Worm (Caenorhabditis elegans) whole organism, L1 larva: Measurements from ENCODE around the gene Y97E10AR.8.

Experiments used
- Y116A8C.19 ChIP-seq: sonication (generic microtip); optimal IDR thresholded peaks from 2 replicates; lab custom pipeline; 2016; ENCODE audit warnings: missing compliant biosample characterization, missing genetic modification characterization, borderline replicate concordance
- ama-1 ChIP-seq: fragments of 150-350 bp; optimal IDR thresholded peaks from 2 replicates; lab custom pipeline; 2014
- ceh-82 ChIP-seq, 3 experiments: fragments of 150-350 bp in 1 of 3; sonication (generic microtip) in 2 of 3; optimal IDR thresholded peaks; 2 replicates each; lab custom pipeline; 2014 to 2017; ENCODE audit warnings: missing biosample characterization in 3 of 3, missing genetic modification characterization in 3 of 3
- dpl-1 ChIP-seq, 3 experiments: fragments of 150-350 bp in 2 of 3; sonication (generic microtip) in 1 of 3; optimal IDR thresholded peaks; 2 replicates each; lab custom pipeline; 2014 to 2017; ENCODE audit warnings: missing biosample characterization in 3 of 3, missing genetic modification characterization in 3 of 3, missing genetic modification reagents in 3 of 3
- efl-3 ChIP-seq: fragments of 200-800 bp; sonication (Bioruptor generic); optimal IDR thresholded peaks from 2 replicates; lab custom pipeline; 2018; ENCODE audit warnings: mild to moderate bottlenecking, missing genetic modification characterization, missing compliant biosample characterization
- egl-27 ChIP-seq, 2 experiments: fragments of 150-350 bp in 1 of 2; sonication (generic microtip); optimal IDR thresholded peaks; 3 replicates each; lab custom pipeline; 2017 to 2018; ENCODE audit warnings: missing biosample characterization in 2 of 2, missing genetic modification characterization in 2 of 2, missing genetic modification reagents in 2 of 2
- elt-2 ChIP-seq: sonication (generic microtip); optimal IDR thresholded peaks from 2 replicates; lab custom pipeline; 2016; ENCODE audit warnings: missing genetic modification characterization, mild to moderate bottlenecking, inconsistent platforms, missing compliant biosample characterization, missing genetic modification reagents
- fos-1 ChIP-seq: fragments of 150-350 bp; optimal IDR thresholded peaks from 2 replicates; lab custom pipeline; 2014; ENCODE audit warnings: missing biosample characterization, missing genetic modification characterization
- lin-15B ChIP-seq: fragments of 150-350 bp; sonication (generic microtip); optimal IDR thresholded peaks from 3 replicates; lab custom pipeline; 2014; ENCODE audit warnings: missing biosample characterization, missing genetic modification characterization
- mdl-1 ChIP-seq, 2 experiments: fragments of 150-350 bp; optimal IDR thresholded peaks; 2 replicates each; lab custom pipeline; 2014 to 2017; ENCODE audit warnings: missing biosample characterization in 2 of 2, missing genetic modification characterization in 2 of 2, inconsistent platforms in 1 of 2
- nhr-237 ChIP-seq: fragments of 150-350 bp; optimal IDR thresholded peaks from 2 replicates; lab custom pipeline; 2014; ENCODE audit warnings: missing biosample characterization, missing genetic modification characterization
- nhr-90 ChIP-seq: sonication (generic microtip); optimal IDR thresholded peaks from 2 replicates; lab custom pipeline; 2016; ENCODE audit warnings: mild to moderate bottlenecking, missing genetic modification characterization, missing compliant biosample characterization; ENCODE audit not compliant: poor library complexity
- pag-3 ChIP-seq: sonication (generic microtip); optimal IDR thresholded peaks from 2 replicates; lab custom pipeline; 2017; ENCODE audit warnings: missing genetic modification characterization, mild to moderate bottlenecking, missing compliant biosample characterization, antibody characterized with exemption, borderline replicate concordance; ENCODE audit not compliant: insufficient read depth
- sptf-1 ChIP-seq: fragments of 150-350 bp; optimal IDR thresholded peaks from 2 replicates; lab custom pipeline; 2014; ENCODE audit warnings: missing biosample characterization, missing genetic modification characterization

DNA sequence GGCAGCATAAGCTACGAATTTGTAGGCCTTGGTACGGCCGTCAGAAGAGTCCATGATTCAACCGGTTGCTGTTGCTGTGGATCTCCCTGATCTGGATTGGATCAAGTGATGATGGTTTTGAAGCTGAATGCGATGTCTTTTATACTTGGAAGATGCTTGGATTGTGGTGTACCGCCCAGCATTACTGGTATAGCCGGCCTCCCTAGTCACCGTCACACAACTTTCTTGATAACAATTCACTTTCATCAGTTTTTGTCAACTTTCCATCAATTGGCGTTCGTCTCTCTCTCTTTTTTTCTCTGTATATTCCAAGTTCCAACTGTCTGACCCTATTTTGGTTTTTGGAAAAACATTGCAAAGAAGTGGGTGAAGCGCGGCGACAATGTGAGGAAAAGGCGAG lies 45.7 kb downstream of the Y97E10AR.8 start, which contains the start of gene col-43:
- TF ChIP-seq pag-3 (tag; lab: Kevin White, UChicago) (no peak), ama-1 (lab: Kevin White, UChicago) (no peak), fos-1 (no peak), nhr-237 (tag; lab: Kevin White, UChicago) (no peak), Y116A8C.19 (no peak), elt-2 (tag; lab: Kevin White, UChicago) (no peak), sptf-1 (no peak), efl-3 (no peak), ceh-82 (tag; optimal IDR thresholded peaks at IDR 0.05; lab: Kevin White, UChicago) (no peak), egl-27 (tag; optimal IDR thresholded peaks at IDR 0.05; lab: Kevin White, UChicago) (no peak), mdl-1 (tag; optimal IDR thresholded peaks at IDR 0.05; lab: Kevin White, UChicago) (no peak), lin-15B (tag; lab: Kevin White, UChicago) (no peak), dpl-1 (GFP tag; optimal IDR thresholded peaks at IDR 0.05; lab: Kevin White, UChicago) (no peak), nhr-90 (no peak)
